Worm (Caenorhabditis elegans) whole organism, young adult: Measurements from ENCODE around the gene got-2.2.

Source experiments
- dpl-1 ChIP-seq: fragments of 150-350 bp; optimal IDR thresholded peaks from 2 replicates; lab custom pipeline; 2014; ENCODE audit warnings: missing biosample characterization, missing genetic modification reagents, missing genetic modification characterization
- nhr-179 ChIP-seq: sonication (generic microtip); optimal IDR thresholded peaks from 2 replicates; lab custom pipeline; 2016; ENCODE audit warnings: mild to moderate bottlenecking, missing genetic modification characterization, missing compliant biosample characterization
- nhr-80 ChIP-seq: sonication (generic microtip); optimal IDR thresholded peaks from 2 replicates; lab custom pipeline; 2016; ENCODE audit warnings: missing genetic modification characterization, missing compliant biosample characterization
- unc-62 ChIP-seq: fragments of 150-350 bp; optimal IDR thresholded peaks from 2 replicates; lab custom pipeline; 2014; ENCODE audit warnings: missing biosample characterization, missing genetic modification reagents, missing genetic modification characterization

DNA sequence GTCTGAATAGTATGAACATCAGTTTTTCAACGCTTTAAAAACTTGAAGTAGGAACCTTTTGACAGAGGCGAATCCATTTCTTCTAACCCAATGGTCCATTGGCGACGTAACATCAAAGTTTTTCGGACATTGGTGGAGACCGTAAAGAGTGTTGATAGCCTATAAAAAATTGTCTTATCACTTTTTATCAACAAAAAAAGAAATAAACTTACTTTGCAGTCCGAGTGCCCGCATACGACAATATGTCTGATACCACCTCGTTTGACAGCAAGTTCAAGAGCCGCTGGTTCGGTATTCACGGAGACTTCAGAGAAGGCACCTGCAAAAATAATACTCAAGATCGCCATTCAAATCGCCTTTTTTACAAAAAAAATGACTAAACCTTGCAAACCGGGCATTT lies 37.5 kb upstream of the got-2.2 start:
- no peak for TF ChIP-seq nhr-179
- peak; percentile 23 for TF ChIP-seq nhr-80 (tag; lab: Kevin White, UChicago)
- no peak for TF ChIP-seq unc-62 (GFP tag; lab: Kevin White, UChicago)
- no peak for TF ChIP-seq dpl-1 (GFP tag; lab: Kevin White, UChicago)
